Fruit fly (Drosophila melanogaster) whole organism, embryonic: ENCODE data around the gene CG10628.

Experiments
- B-H1 ChIP-seq: fragments of 200-800 bp; sonication (Bioruptor generic); IDR thresholded peaks from 3 replicates; pipeline ENCODE4 v1.3.6; 2022; ENCODE audit warnings: missing biosample characterization, missing genetic modification characterization
- CG11398 ChIP-seq: fragments of 200-800 bp; sonication (Bioruptor generic); optimal IDR thresholded peaks from 2 replicates; lab custom pipeline; 2016; ENCODE audit warnings: missing biosample characterization, missing genetic modification characterization
- CG12391 ChIP-seq: fragments of 200-800 bp; sonication (Bioruptor generic); optimal IDR thresholded peaks from 3 replicates; lab custom pipeline; 2018; ENCODE audit warnings: missing biosample characterization, mild to moderate bottlenecking, missing genetic modification characterization, moderate library complexity
- CG13123 ChIP-seq: fragments of 200-800 bp; sonication (Bioruptor generic); optimal IDR thresholded peaks from 2 replicates; lab custom pipeline; 2016; ENCODE audit warnings: missing biosample characterization, missing genetic modification characterization
- CG17328 ChIP-seq: fragments of 200-800 bp; sonication (Bioruptor generic); IDR thresholded peaks from 2 replicates; pipeline ENCODE4 v1.3.6; 2022; ENCODE audit warnings: missing biosample characterization, missing genetic modification characterization
- CG17612 ChIP-seq: fragments of 200-800 bp; sonication (Bioruptor generic); IDR thresholded peaks from 2 replicates; pipeline ENCODE4 v1.3.6; 2022; ENCODE audit warnings: missing biosample characterization, missing genetic modification characterization
- CG2678 ChIP-seq: fragments of 200-800 bp; sonication (Bioruptor generic); optimal IDR thresholded peaks from 3 replicates; lab custom pipeline; 2019; ENCODE audit warnings: missing biosample characterization, mild to moderate bottlenecking, missing genetic modification characterization, moderate library complexity
- CG34376 ChIP-seq: fragments of 200-800 bp; sonication (Bioruptor generic); optimal IDR thresholded peaks from 2 replicates; lab custom pipeline; 2018; ENCODE audit warnings: missing biosample characterization, mild to moderate bottlenecking, missing genetic modification characterization
- CG3847 ChIP-seq: fragments of 200-800 bp; sonication (Bioruptor generic); IDR thresholded peaks from 2 replicates; pipeline ENCODE4 v1.3.6; 2022; ENCODE audit warnings: missing biosample characterization, missing genetic modification characterization
- CG8924 ChIP-seq: fragments of 200-800 bp; optimal IDR thresholded peaks from 3 replicates; lab custom pipeline; 2019; ENCODE audit warnings: missing biosample characterization, mild to moderate bottlenecking, missing genetic modification characterization, moderate library complexity
- CG8944 ChIP-seq: fragments of 200-800 bp; sonication (Bioruptor generic); optimal IDR thresholded peaks from 3 replicates; lab custom pipeline; 2016; ENCODE audit warnings: missing biosample characterization, missing genetic modification characterization
- CG9817 ChIP-seq: fragments of 200-800 bp; sonication (Bioruptor generic); optimal IDR thresholded peaks from 2 replicates; lab custom pipeline; 2018; ENCODE audit warnings: missing biosample characterization, mild to moderate bottlenecking, missing genetic modification characterization, moderate library complexity
- CoRest ChIP-seq: fragments of 200-800 bp; sonication (Bioruptor generic); optimal IDR thresholded peaks from 3 replicates; lab custom pipeline; 2018; ENCODE audit warnings: missing biosample characterization, mild to moderate bottlenecking, missing genetic modification characterization, moderate library complexity
- D19B ChIP-seq: fragments of 200-800 bp; sonication (Bioruptor generic); optimal IDR thresholded peaks from 2 replicates; lab custom pipeline; 2017; ENCODE audit warnings: missing biosample characterization, mild to moderate bottlenecking, missing genetic modification characterization
- Dbx ChIP-seq: fragments of 200-800 bp; sonication (Bioruptor generic); IDR thresholded peaks from 3 replicates; pipeline ENCODE4 v1.3.6; 2022; ENCODE audit warnings: missing biosample characterization, missing genetic modification characterization
- Dip3 ChIP-seq: fragments of 200-800 bp; sonication (Bioruptor generic); optimal IDR thresholded peaks from 3 replicates; lab custom pipeline; 2016; ENCODE audit warnings: missing biosample characterization, missing genetic modification characterization
- Dll ChIP-seq: fragments of 200-800 bp; sonication (Bioruptor generic); IDR thresholded peaks from 4 replicates; pipeline ENCODE4 v1.3.6; 2022; ENCODE audit warnings: missing biosample characterization, missing genetic modification characterization; ENCODE audit not compliant: partially characterized antibody
- Hey ChIP-seq: fragments of 200-800 bp; sonication (Bioruptor generic); optimal IDR thresholded peaks from 3 replicates; lab custom pipeline; 2018; ENCODE audit warnings: missing biosample characterization, mild to moderate bottlenecking, missing genetic modification characterization
- Hr3 ChIP-seq: fragments of 200-800 bp; sonication (Bioruptor generic); optimal IDR thresholded peaks from 3 replicates; lab custom pipeline; 2016; ENCODE audit warnings: missing biosample characterization, missing genetic modification characterization
- Jarid2 ChIP-seq: fragments of 200-800 bp; sonication (Bioruptor generic); optimal IDR thresholded peaks from 3 replicates; lab custom pipeline; 2017; ENCODE audit warnings: mild to moderate bottlenecking, missing biosample characterization, missing genetic modification reagents, missing genetic modification characterization
- NFAT ChIP-seq: fragments of 200-800 bp; sonication (Bioruptor generic); IDR thresholded peaks from 2 replicates; pipeline ENCODE4 v1.3.6; 2022; ENCODE audit warnings: missing biosample characterization, missing genetic modification characterization
- Opbp ChIP-seq: fragments of 200-800 bp; sonication (Bioruptor generic); IDR thresholded peaks from 3 replicates; pipeline ENCODE4 v1.3.6; 2022; ENCODE audit warnings: missing biosample characterization, missing genetic modification characterization; ENCODE audit not compliant: partially characterized antibody
- Sox100B ChIP-seq: fragments of 200-800 bp; sonication (Bioruptor generic); optimal IDR thresholded peaks from 3 replicates; lab custom pipeline; 2018; ENCODE audit warnings: missing biosample characterization, mild to moderate bottlenecking, missing genetic modification characterization
- Sry-β ChIP-seq: fragments of 200-800 bp; sonication (Bioruptor generic); optimal IDR thresholded peaks from 2 replicates; lab custom pipeline; 2018; ENCODE audit warnings: missing biosample characterization, mild to moderate bottlenecking, missing genetic modification characterization, moderate library complexity
- Trl ChIP-seq, 3 experiments: fragments of >200 bp in 2 of 3; fragments of 200-800 bp in 1 of 3; sonication (Bioruptor generic) in 1 of 3; optimal IDR thresholded peaks; 2 replicates in 1 of 3; 3 replicates in 2 of 3; lab custom pipeline; 2016 to 2017; ENCODE audit warnings: missing biosample characterization in 1 of 3, missing genetic modification characterization in 1 of 3
- Vsx1 ChIP-seq: fragments of 200-800 bp; sonication (Bioruptor generic); optimal IDR thresholded peaks from 2 replicates; lab custom pipeline; 2017; ENCODE audit warnings: missing biosample characterization, mild to moderate bottlenecking, missing genetic modification characterization, missing genetic modification reagents
- YL-1 ChIP-seq: fragments of 200-800 bp; sonication (Bioruptor generic); optimal IDR thresholded peaks from 3 replicates; lab custom pipeline; 2017; ENCODE audit warnings: missing biosample characterization, mild to moderate bottlenecking, missing genetic modification characterization
- bowl ChIP-seq: fragments of 200-800 bp; sonication (Bioruptor generic); IDR thresholded peaks from 2 replicates; pipeline ENCODE4 v1.3.6; 2022; ENCODE audit warnings: missing biosample characterization, missing genetic modification characterization
- chif ChIP-seq, 2 experiments: fragments of 200-800 bp; sonication (Bioruptor generic); optimal IDR thresholded peaks; 3 replicates each; lab custom pipeline; 2016; ENCODE audit warnings: missing biosample characterization in 2 of 2, missing genetic modification characterization in 2 of 2
- chinmo ChIP-seq: fragments of 200-800 bp; sonication (Bioruptor generic); IDR thresholded peaks from 4 replicates; pipeline ENCODE4 v1.3.6; 2022; ENCODE audit warnings: missing biosample characterization, missing genetic modification characterization; ENCODE audit not compliant: partially characterized antibody
- crol ChIP-seq: fragments of 200-800 bp; sonication (Bioruptor generic); IDR thresholded peaks from 2 replicates; pipeline ENCODE4 v1.3.6; 2022; ENCODE audit warnings: missing biosample characterization, missing genetic modification characterization
- dan ChIP-seq: fragments of 200-800 bp; sonication (Bioruptor generic); IDR thresholded peaks from 2 replicates; pipeline ENCODE4 v1.3.6; 2022; ENCODE audit warnings: missing biosample characterization, missing genetic modification characterization
- fd102C ChIP-seq: fragments of 200-800 bp; sonication (Bioruptor generic); optimal IDR thresholded peaks from 2 replicates; lab custom pipeline; 2018; ENCODE audit warnings: missing biosample characterization, mild to moderate bottlenecking, missing genetic modification characterization, moderate library complexity
- gem ChIP-seq: fragments of 200-800 bp; sonication (Bioruptor generic); optimal IDR thresholded peaks from 2 replicates; lab custom pipeline; 2019; ENCODE audit warnings: missing biosample characterization, mild to moderate bottlenecking, missing genetic modification characterization, moderate library complexity
- klu ChIP-seq: fragments of 200-800 bp; sonication (Bioruptor generic); IDR thresholded peaks from 2 replicates; pipeline ENCODE4 v1.3.6; 2022; ENCODE audit warnings: missing biosample characterization, missing genetic modification characterization
- lilli ChIP-seq: fragments of 200-800 bp; sonication (Bioruptor generic); optimal IDR thresholded peaks from 3 replicates; lab custom pipeline; 2016; ENCODE audit warnings: missing biosample characterization, missing genetic modification characterization
- lmd ChIP-seq: fragments of 200-800 bp; sonication (Bioruptor generic); IDR thresholded peaks from 2 replicates; pipeline ENCODE4 v1.3.6; 2022; ENCODE audit warnings: missing biosample characterization, missing genetic modification characterization
- odd ChIP-seq: fragments of 200-800 bp; sonication (Bioruptor generic); optimal IDR thresholded peaks from 2 replicates; lab custom pipeline; 2017; ENCODE audit warnings: missing biosample characterization, mild to moderate bottlenecking, missing genetic modification characterization
- org-1 ChIP-seq: fragments of 200-800 bp; sonication (Bioruptor generic); optimal IDR thresholded peaks from 2 replicates; lab custom pipeline; 2017; ENCODE audit warnings: missing biosample characterization, missing genetic modification characterization
- peb ChIP-seq: fragments of 200-800 bp; sonication (Bioruptor generic); IDR thresholded peaks from 2 replicates; pipeline ENCODE4 v1.3.6; 2022; ENCODE audit warnings: missing biosample characterization, missing genetic modification characterization
- psq ChIP-seq: fragments of 200-800 bp; sonication (Bioruptor generic); optimal IDR thresholded peaks from 2 replicates; lab custom pipeline; 2017; ENCODE audit warnings: missing biosample characterization, missing genetic modification characterization
- scrt ChIP-seq: fragments of 200-800 bp; sonication (Bioruptor generic); optimal IDR thresholded peaks from 2 replicates; lab custom pipeline; 2018; ENCODE audit warnings: missing biosample characterization, mild to moderate bottlenecking, missing genetic modification characterization, moderate library complexity
- slbo ChIP-seq: fragments of 200-800 bp; sonication (Bioruptor generic); IDR thresholded peaks from 2 replicates; pipeline ENCODE4 v1.3.6; 2022; ENCODE audit warnings: missing biosample characterization, missing genetic modification characterization
- tll ChIP-seq, 2 experiments: fragments of 200-800 bp in 1 of 2; fragments of >200 bp in 1 of 2; sonication (Bioruptor generic) in 1 of 2; optimal IDR thresholded peaks; 2 replicates each; lab custom pipeline; 2017 to 2019; ENCODE audit warnings: missing biosample characterization in 2 of 2, missing genetic modification characterization in 2 of 2, mild to moderate bottlenecking in 1 of 2, moderate library complexity in 1 of 2
- toy ChIP-seq: fragments of 200-800 bp; sonication (Bioruptor generic); IDR thresholded peaks from 2 replicates; pipeline ENCODE4 v1.3.6; 2022; ENCODE audit warnings: missing biosample characterization, missing genetic modification characterization
- twi ChIP-seq: fragments of 200-800 bp; optimal IDR thresholded peaks from 2 replicates; lab custom pipeline; 2019; ENCODE audit warnings: missing biosample characterization, mild to moderate bottlenecking, missing genetic modification characterization, moderate library complexity

Gene CG10628

dm6 chr2L:19764581-19765136 lies 6.2 kb upstream of the CG10628 start (continued):
- TF ChIP-seq CG8924 (tag; lab: Kevin White, UChicago) (no peak), CG9817 (tag; lab: Kevin White, UChicago) (no peak), psq (GFP tag; lab: Kevin White, UChicago) (no peak), CG34376 (GFP tag; lab: Kevin White, UChicago) (peak; percentile 83), twi (tag; lab: Kevin White, UChicago) (peak; percentile 50), Sox100B (GFP tag; lab: Kevin White, UChicago) (peak; percentile 53), YL-1 (GFP tag; lab: Kevin White, UChicago) (no peak), Trl (optimal IDR thresholded peaks at IDR 0.05; lab: Kevin White, UChicago) (peak; percentile 83 to 88), Trl (GFP tag; optimal IDR thresholded peaks at IDR 0.05; lab: Kevin White, UChicago) (no peak), Dll (GFP tag; lab: Robert Waterston, UW) (0 out of 4 replicates have a peak, but pooled peaks have one; percentile 15), chinmo (GFP tag; lab: Robert Waterston, UW) (peak; percentile 43; the same call in 1 of the 4 replicates), Opbp (no peak), slbo (GFP tag; lab: Robert Waterston, UW) (no peak), peb (GFP tag; lab: Robert Waterston, UW) (no peak), Hey (tag; lab: Kevin White, UChicago) (peak; percentile 20), CG12391 (tag; lab: Kevin White, UChicago) (peak; percentile 45), CG8944 (GFP tag; lab: Kevin White, UChicago) (no peak)

- TF ChIP-seq Jarid2 (GFP tag; lab: Kevin White, UChicago) (peak; percentile 87), toy (GFP tag; lab: Robert Waterston, UW) (no peak), chif (GFP tag; optimal IDR thresholded peaks at IDR 0.05; lab: Kevin White, UChicago) (peak in 1 of 2 experiments; percentile 54), CG13123 (GFP tag; lab: Kevin White, UChicago) (no peak), crol (GFP tag; lab: Robert Waterston, UW) (no peak), Vsx1 (GFP tag; lab: Kevin White, UChicago) (peak; percentile 4), klu (no peak), org-1 (GFP tag; lab: Kevin White, UChicago) (peak; percentile 63), Opbp (no peak), Hr3 (GFP tag; lab: Kevin White, UChicago) (peak; percentile 73), Dip3 (GFP tag; lab: Kevin White, UChicago) (no peak), lilli (GFP tag; lab: Kevin White, UChicago) (peak; percentile 44), bowl (no peak), Sry-β (GFP tag; lab: Kevin White, UChicago) (no peak), CG17328 (0 out of 2 replicates have a peak, but pooled peaks have one; percentile 13), dan (GFP tag; lab: Robert Waterston, UW) (no peak), NFAT (peak; percentile 54), gem (tag; lab: Kevin White, UChicago) (peak; percentile 84), D19B (GFP tag; lab: Kevin White, UChicago) (peak; percentile 63), lmd (peak; percentile 39; the same call in 1 of the 2 replicates), odd (GFP tag; lab: Kevin White, UChicago) (peak; percentile 76), CG2678 (tag; lab: Kevin White, UChicago) (peak; percentile 86), scrt (GFP tag; lab: Kevin White, UChicago) (peak; percentile 21), CG11398 (GFP tag; lab: Kevin White, UChicago) (no peak), peb (GFP tag; lab: Robert Waterston, UW) (no peak), CG3847 (GFP tag; lab: Robert Waterston, UW) (0 out of 2 replicates have a peak, but pooled peaks have one; percentile 41), fd102C (GFP tag; lab: Kevin White, UChicago) (no peak), CoRest (tag; lab: Kevin White, UChicago) (peak; percentile 87), tll (GFP tag; optimal IDR thresholded peaks at IDR 0.05; lab: Kevin White, UChicago) (no peak), Dbx (GFP tag; lab: Robert Waterston, UW) (peak; percentile 44; the same call in 1 of the 3 replicates), B-H1 (GFP tag; lab: Robert Waterston, UW) (peak; percentile 44; the same call in 1 of the 3 replicates), CG17612 (GFP tag; lab: Robert Waterston, UW) (0 out of 2 replicates have a peak, but pooled peaks have one; percentile 21)
These were observed 5.6 kb upstream of the CG10628 start, which contains the start of gene fbp for dm6 chr2L:19763773-19764580. TSS of gene fbp (minus strand) at chr2L:19764136.
